Worm (Caenorhabditis elegans): ENCODE results near the gene R155.3.

- TF ChIP-seq ces-1 (GFP tag; optimal IDR thresholded peaks at IDR 0.05): no peak
- TF ChIP-seq ztf-11 (tag; optimal IDR thresholded peaks at IDR 0.05): no peak
- no peak for TF ChIP-seq mdl-1 (tag; optimal IDR thresholded peaks at IDR 0.05)
- TF ChIP-seq madf-5 (GFP tag; IDR thresholded peaks at IDR 0.05): no peak
- TF ChIP-seq lsy-2 (tag; optimal IDR thresholded peaks at IDR 0.05): no peak
- TF ChIP-seq lin-15B (tag; optimal IDR thresholded peaks at IDR 0.05): no peak
- TF ChIP-seq nhr-237 (tag; optimal IDR thresholded peaks at IDR 0.05): no peak
- no peak for TF ChIP-seq nhr-28 (tag; optimal IDR thresholded peaks at IDR 0.05)
- TF ChIP-seq lir-3 (tag; optimal IDR thresholded peaks at IDR 0.05): no peak
- TF ChIP-seq nhr-76 (tag; optimal IDR thresholded peaks at IDR 0.05): no peak
- TF ChIP-seq nhr-11 (tag; optimal IDR thresholded peaks at IDR 0.05): no peak
- TF ChIP-seq unc-62 (GFP tag; optimal IDR thresholded peaks at IDR 0.05 in 1 of 2): no peak
- no peak for TF ChIP-seq unc-62 (tag; optimal IDR thresholded peaks at IDR 0.05)
- no peak for TF ChIP-seq nhr-77 (tag; optimal IDR thresholded peaks at IDR 0.05)
Observed at ce11 chrIII:2021495-2021894, 45.0 kb upstream of the R155.3 start, which contains the start of gene ckr-2.
